Fruit fly (Drosophila melanogaster) whole organism: ENCODE measurements around the gene Snmp2.

Source experiments
- pan ChIP-seq: fragments of >200 bp; optimal IDR thresholded peaks from 2 replicates; lab custom pipeline; 2017
- psq ChIP-seq: fragments of >200 bp; optimal IDR thresholded peaks from 2 replicates; lab custom pipeline; 2017

DNA sequence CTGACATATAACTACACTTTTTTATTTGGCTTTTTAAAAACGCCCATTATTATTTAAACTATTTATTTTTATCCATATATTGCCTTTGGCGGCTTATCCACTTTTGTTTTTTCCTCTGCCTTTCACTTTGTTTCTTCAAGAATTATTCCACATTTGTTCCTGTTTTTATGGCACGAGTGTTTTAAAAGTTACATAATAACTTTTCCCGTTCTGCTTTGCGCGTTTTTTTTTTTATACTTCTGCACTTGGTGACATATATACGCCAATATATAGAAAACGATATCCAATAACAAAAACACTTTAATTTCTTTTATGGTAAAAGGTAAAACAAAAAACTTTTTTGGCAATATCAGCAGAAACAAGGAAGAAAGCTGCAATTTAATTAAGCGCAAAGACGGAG, 31.9 kb upstream of the Snmp2 start:
- no peak for TF ChIP-seq psq (lab: Kevin White, UChicago)
- no peak for TF ChIP-seq pan (lab: Kevin White, UChicago)
